Worm (Caenorhabditis elegans) whole organism, L4/young adult: ENCODE measurements around the gene smg-4.

Experiments
- W03F9.2 ChIP-seq: fragments of 150-350 bp; optimal IDR thresholded peaks from 2 replicates; lab custom pipeline; 2014; ENCODE audit warnings: missing biosample characterization, missing genetic modification characterization
- dao-5 ChIP-seq: sonication (generic microtip); optimal IDR thresholded peaks from 2 replicates; lab custom pipeline; 2016; ENCODE audit warnings: missing genotype, missing genetic modification characterization, moderate library complexity, missing compliant biosample characterization
- him-1 ChIP-seq: sonication (generic microtip); optimal IDR thresholded peaks from 2 replicates; lab custom pipeline; 2016; ENCODE audit warnings: missing genotype, missing genetic modification reagents, missing genetic modification characterization, missing compliant biosample characterization

The smg-4 gene

DNA sequence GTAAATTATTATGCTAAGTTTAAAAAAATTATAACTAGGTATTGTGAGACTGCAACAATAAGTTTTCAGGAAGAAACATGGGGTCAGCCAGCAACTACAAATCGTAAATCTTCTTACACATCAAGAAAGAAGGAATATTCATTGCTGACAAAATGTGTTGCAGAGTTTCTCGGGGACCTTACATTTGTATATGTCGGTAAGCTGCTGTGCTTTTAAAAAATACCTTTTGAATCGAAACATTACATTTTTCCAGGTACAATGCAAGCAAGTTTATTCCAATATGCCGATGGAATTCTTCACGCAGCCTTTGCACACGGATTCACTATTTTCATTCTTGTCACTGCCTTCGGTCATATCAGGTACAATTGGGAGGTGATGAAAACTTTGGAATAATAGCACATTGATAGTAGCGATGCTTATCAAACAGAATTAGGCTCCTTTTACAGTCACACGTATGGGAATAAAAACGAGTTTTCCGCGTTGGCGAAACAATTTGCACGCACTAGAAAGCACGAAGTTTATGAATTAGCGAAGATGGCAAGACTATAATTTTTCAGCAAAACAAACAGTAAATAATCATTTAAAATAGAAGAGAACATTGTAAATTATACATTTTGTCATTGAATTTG is 39.4 kb downstream of the smg-4 start:
- TF ChIP-seq dao-5: no peak
- TF ChIP-seq W03F9.2 (tag; lab: Kevin White, UChicago): no peak
- TF ChIP-seq him-1 (tag; lab: Kevin White, UChicago): no peak

DNA sequence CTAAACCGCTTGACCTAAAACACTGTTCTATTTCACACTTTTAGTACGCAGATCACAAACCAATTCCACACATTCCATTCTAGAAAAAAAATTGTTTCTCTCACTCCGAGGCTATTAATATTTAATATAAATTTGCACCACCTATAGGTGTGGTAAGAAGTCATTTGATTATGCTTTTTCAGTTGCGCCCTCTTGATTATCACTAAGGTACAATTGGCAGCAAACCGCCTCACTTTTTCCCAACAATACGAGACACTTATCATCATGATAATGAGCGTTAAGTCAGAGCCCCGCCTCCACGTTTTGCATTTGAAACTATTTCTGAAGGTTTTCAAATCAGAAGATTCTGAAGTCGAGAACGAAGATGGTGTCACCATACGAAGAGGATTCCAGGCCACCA is 40.3 kb downstream of the smg-4 start, which contains the start of gene aqp-4:
Gene aqp-4 (plus strand): TSS at position 270 of the 400 bp plus-strand sequence.
- TF ChIP-seq dao-5: no peak
- no peak for TF ChIP-seq W03F9.2 (tag; lab: Kevin White, UChicago)
- no peak for TF ChIP-seq him-1 (tag; lab: Kevin White, UChicago)

DNA sequence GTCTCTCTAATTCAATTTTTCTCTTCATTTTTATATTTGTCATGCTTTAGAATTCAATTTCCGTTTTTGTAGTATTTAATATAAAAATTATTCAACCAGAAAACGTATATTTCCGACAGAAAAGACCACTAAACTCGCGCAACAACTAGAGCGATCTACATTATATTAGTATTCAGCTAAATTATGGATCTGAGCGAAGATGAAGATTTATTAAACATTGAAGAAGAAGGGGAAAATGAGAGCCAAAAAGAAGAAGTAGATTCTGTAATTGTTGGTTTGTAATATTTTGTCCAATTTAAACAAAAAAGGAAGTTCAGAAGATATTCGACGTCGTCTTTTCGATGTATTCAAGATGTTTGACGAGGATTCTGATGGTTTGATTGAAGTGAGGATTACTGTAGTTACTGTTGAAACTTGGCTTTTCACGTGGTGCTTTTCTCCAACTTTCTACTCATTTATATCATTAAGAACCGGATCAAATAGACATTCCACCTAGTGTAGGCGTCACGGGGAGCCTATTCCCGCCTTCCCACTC is 43.6 kb downstream of the smg-4 start, which contains the start of gene cal-7:
Gene cal-7 (plus strand): TSS at position 184 of the 535 bp plus-strand sequence.
- no peak for TF ChIP-seq dao-5
- no peak for TF ChIP-seq W03F9.2 (tag; lab: Kevin White, UChicago)
- TF ChIP-seq him-1 (tag; lab: Kevin White, UChicago): no peak

DNA sequence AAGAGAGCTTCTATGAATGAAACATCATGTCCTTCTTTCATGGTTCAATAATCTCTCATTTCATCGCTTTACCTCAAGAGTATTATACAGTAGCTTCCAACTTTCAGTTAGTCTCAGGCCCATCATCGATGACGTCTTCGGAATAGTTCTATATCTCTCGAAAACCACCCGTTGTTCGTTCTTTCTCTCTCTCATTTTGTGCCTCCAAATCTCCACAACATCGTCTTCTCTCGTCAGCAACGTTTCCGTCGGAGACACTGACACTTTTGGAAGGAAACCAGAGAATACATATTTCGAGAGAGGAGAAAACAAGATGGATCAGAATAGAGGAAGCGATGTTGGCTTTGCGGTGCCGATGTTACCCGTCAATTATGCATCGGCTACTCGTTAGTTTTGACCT is 45.7 kb downstream of the smg-4 start:
- TF ChIP-seq W03F9.2 (tag; lab: Kevin White, UChicago) (no peak), dao-5 (no peak), him-1 (tag; lab: Kevin White, UChicago) (no peak)

DNA sequence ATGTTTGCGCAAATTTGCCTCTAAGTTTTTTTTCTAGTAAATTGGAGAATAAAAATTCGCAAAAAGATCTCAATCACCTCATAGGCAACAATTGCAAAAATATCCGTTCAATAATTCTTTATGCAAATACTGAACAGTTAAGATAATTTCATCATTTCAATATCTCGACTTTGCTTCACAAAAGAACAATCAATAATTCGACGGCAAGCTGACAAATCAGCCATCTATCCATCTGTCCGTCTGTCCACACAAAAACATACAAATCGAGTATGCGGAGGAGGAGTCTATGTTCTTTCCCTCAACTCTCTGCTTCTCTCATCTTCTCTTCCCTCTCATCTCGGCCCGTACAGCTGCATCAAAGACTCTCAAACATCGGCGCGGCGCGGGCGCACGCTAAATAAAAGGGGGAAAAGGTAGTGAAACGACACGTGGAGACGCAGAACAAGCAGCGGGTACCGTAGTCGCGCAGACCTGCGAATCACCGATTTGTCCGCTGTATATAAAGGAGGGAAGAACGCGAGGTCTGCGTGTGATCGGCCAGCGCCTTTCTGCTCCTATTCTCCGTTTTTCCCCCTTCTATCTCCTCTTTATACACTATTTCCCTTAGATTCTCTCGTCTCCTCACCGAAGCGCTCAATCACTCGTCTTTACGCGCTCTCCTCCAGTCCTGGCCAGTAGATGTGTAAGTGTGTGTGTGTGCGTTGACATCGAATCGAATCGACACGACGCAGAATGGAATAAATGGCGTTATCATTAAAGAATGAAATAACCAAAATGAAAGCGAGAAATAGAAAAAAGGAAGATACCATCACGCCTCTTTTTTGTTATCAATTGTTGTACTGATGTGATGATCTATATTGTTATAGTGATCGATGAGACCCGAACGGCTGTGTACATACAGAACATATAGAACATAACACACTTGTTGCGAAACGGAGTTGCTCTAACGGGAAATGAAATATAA is 46.5 kb downstream of the smg-4 start:
- peak; percentile 39 for TF ChIP-seq dao-5
- TF ChIP-seq him-1 (tag; lab: Kevin White, UChicago): peak; percentile 96
- peak; percentile 38 for TF ChIP-seq W03F9.2 (tag; lab: Kevin White, UChicago)

DNA sequence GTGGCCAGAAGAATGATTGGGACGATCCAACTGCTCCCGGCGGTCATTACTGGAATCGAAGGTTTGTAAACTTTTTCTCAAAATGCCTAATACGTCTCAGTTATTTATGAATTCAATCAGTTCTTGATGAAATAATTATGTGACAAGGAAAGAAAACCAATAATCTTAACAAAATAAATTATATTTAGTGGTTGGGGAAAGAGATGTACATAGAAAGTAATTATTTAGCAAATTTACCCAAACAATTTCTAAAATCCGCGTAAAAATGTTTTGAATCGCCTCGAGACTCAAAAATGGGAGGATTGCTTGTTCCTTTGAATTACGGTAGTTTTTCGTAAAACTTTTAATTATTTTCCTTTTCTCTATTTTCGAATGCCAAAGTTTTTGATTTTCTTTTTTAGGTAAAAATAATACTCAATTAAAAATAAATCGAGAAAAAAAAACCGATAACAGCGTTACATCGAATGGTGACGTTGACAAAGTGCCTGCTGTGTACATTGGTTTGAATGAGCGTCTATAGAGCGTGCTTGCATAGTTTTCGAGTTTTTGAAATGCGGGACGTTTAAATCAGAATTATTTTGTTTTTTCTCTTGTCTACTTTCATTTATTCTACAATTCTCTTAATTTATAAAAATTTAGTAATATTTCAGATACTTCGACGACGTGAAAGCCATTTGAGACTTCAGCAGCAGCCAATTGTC is 47.9 kb downstream of the smg-4 start, which contains the start of the genes aagr-3 and drap-1:
Gene aagr-3 (minus strand): TSS at position 51 of the 701 bp plus-strand sequence.
Gene drap-1 (plus strand): TSS at position 645 of the 701 bp plus-strand sequence.
- TF ChIP-seq dao-5: no peak
- peak; percentile 28 for TF ChIP-seq W03F9.2 (tag; lab: Kevin White, UChicago)
- no peak for TF ChIP-seq him-1 (tag; lab: Kevin White, UChicago)
